Worm (Caenorhabditis elegans): ENCODE measurements around the gene F58H1.7.

F58H1.7 gene

DNA sequence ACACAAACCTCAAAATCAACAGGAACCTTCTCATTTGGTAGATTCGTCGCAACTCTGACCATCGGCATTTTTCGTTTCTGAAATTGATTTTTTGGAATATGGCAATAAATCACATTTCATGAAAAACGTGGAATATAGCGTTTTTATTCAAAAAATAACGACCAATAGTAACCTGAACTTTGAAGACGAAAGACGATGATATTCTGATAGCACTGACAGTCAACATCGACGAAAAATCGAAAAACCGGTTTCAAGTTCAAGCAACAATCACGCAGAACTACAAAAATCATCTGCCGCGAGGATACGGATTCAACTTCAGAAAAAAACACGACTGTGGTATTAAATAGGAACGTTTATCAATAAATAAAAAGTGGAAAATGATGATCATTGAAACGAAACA is 13.6 kb upstream of the F58H1.7 start, which contains the start of gene mif-2:
Gene mif-2 (minus strand): TSS at position 281 of the 400 bp plus-strand sequence.
- TF ChIP-seq pqm-1 (tag; optimal IDR thresholded peaks at IDR 0.05) (no peak), nhr-28 (tag; optimal IDR thresholded peaks at IDR 0.05) (no peak), elt-2 (tag; optimal IDR thresholded peaks at IDR 0.05) (no peak), nhr-11 (tag; optimal IDR thresholded peaks at IDR 0.05) (no peak), nhr-76 (tag; optimal IDR thresholded peaks at IDR 0.05) (no peak)

DNA sequence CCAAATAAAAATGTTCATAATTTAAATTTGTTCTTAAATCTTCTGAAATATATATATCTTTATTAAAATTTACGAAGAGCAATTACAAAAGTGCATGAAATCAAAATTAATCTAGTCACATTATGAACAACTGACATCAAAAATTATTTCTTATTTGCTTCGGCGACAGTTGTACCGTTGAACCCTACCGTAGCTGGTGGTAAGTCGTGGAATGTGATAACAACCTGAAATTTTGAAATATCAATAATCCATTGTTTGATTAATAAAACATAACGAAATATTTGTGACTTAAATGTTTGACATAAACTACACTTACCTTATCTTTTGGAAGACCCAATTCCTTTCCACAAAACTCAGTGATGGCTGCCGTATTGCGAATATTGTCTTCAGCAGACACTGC is 12.1 kb upstream of the F58H1.7 start:
- TF ChIP-seq ceh-28 (tag; optimal IDR thresholded peaks at IDR 0.05), result no peak
- TF ChIP-seq pqm-1 (tag; optimal IDR thresholded peaks at IDR 0.05), result peak; percentile 85
- TF ChIP-seq nhr-77 (tag; optimal IDR thresholded peaks at IDR 0.05), result no peak
- TF ChIP-seq elt-2 (tag; optimal IDR thresholded peaks at IDR 0.05), result peak; percentile 91
- TF ChIP-seq snpc-4 (tag; optimal IDR thresholded peaks at IDR 0.05), result no peak
- peak; percentile 68 for TF ChIP-seq jun-1 (tag; optimal IDR thresholded peaks at IDR 0.05)

DNA sequence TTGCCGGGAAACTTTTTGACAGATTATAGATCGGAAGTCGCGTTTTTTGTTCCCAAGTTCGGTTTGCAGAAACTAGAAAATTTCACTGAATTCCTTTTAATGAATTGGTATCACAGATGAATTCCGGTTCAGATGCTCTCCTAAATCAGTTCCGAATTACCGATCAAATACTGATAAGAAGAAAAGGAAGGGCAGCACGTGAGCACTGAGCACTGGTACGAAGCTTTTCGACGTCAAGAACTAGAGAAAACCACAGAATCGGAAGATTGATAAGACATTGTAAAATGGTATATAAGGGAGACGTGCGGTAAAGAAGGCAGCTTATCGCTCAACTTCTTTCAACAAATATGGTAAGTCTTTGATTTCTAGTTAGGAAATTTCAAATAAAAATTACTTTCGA is 10.6 kb upstream of the F58H1.7 start, which contains the start of gene cpr-1:
Gene cpr-1 (plus strand): TSS at position 319 of the 400 bp plus-strand sequence.
- TF ChIP-seq hmg-11 (tag; optimal IDR thresholded peaks at IDR 0.05) (no peak), R02D3.7 (tag; optimal IDR thresholded peaks at IDR 0.05) (no peak), pha-4 (tag; optimal IDR thresholded peaks at IDR 0.05) (peak; percentile 21), ceh-16 (tag; optimal IDR thresholded peaks at IDR 0.05) (no peak), nhr-67 (tag; optimal IDR thresholded peaks at IDR 0.05) (no peak), jun-1 (tag; optimal IDR thresholded peaks at IDR 0.05) (peak; percentile 71), nhr-23 (tag; optimal IDR thresholded peaks at IDR 0.05) (no peak), fos-1 (tag; optimal IDR thresholded peaks at IDR 0.05) (no peak), elt-2 (tag; optimal IDR thresholded peaks at IDR 0.05) (peak; percentile 99), pqm-1 (tag; optimal IDR thresholded peaks at IDR 0.05) (peak; percentile 86), nhr-12 (tag; optimal IDR thresholded peaks at IDR 0.05) (no peak), eor-1 (tag; optimal IDR thresholded peaks at IDR 0.05) (no peak)

DNA sequence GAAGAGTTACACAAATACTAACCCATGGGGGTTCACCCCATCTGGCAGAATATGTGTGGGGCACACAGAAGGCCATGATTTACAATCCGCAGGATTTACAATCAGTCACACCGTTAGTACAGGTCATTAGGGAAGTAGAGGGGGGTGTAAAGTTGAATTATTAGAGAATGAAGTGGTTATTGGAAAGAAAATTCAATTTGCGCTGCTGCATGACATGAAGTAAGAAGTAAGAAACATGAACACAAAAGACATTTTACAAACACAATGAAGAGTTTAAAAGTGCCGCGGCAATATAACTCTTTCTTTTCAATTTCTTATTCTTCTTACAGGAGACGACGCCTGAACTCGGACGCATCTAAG is 3.8 kb downstream of the F58H1.7 start:
- no peak for TF ChIP-seq ama-1 (optimal IDR thresholded peaks at IDR 0.05)
- no peak for TF ChIP-seq nhr-12 (tag; optimal IDR thresholded peaks at IDR 0.05)
- TF ChIP-seq egl-5 (tag; optimal IDR thresholded peaks at IDR 0.05), result no peak
- TF ChIP-seq mml-1 (tag; optimal IDR thresholded peaks at IDR 0.05), result no peak
- TF ChIP-seq fkh-10 (GFP tag; optimal IDR thresholded peaks at IDR 0.05), result peak; percentile 28
- TF ChIP-seq nhr-77 (tag; optimal IDR thresholded peaks at IDR 0.05), result no peak
- no peak for TF ChIP-seq elt-3 (tag; optimal IDR thresholded peaks at IDR 0.05)

DNA sequence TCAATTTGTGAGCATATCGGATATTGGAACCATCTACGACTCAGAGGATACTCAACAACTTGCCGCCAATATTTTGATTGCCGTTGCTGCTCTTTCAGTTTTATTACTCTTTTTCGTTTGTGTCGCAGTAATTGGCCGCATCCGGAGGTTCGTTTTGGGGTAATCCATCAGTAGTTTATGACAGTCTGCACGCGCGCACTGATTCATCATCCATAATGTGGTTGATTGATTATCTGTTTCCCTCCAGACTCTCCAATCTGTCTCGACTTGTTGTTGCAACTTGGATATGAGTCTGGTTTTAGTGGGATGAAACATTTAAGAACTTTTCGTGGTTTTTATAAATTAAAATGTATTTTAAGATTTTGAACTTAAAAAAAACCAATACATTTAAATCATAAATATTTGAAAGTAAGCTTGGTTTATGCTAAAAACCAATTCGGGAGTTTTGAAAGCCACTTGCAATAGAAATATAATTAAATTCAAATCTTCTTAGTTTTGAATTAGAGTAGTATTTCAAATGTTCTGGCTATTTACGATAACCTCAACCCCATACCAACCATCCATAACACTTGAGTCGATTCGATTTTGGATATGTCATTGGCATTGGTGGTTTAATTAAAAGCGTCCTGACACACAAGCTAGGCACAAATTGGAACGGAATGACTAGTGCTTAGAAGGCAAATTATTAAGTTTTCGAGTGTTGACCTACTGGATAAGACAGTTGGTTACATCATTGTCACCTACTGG is 4.4 kb downstream of the F58H1.7 start:
- no peak for TF ChIP-seq lin-15B (tag; optimal IDR thresholded peaks at IDR 0.05)
- TF ChIP-seq lin-39 (tag; optimal IDR thresholded peaks at IDR 0.05), result peak; percentile 38

DNA sequence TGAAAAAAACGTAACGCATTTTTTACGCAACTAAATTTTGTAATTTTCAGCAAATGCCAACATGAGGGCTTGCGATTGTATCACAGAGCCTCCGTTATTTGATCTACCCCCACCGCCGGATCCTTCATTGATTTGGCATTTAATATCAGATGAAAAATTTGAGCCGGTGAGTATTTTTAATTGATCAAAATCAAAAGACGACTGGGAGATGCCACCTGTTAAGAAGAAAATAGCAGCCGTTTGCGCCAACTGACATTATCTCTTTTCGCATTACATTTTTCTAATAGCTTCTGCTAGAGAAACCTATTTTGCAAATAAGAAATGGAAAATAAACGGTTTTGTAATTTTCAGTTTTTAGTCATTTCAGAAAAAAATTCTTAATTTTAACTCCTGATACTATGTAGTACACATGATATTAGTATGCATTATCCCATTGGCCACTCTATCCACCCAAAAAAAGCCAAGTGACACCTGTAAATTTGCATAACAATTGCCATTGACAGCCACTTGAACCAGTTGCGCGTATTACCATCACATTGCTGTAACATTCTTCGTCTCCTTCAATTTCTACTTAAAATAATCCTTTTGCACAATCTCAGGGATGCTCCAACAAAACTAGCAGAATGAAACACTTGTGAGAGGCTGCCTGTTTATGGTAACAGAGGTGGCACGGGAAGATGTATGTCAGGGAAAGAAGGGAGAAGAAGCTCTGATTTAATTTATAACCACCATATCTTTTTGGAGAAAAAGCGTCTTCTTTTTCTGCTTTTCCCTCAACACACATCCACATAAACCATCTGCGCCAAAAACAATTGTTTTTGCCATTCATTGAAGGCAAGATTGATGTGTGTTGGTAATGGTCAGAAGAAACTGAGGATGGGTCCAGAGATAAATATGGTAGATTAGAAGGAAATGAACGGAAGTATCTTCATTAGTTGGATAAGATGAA is 6.0 kb downstream of the F58H1.7 start, which contains the start of gene F58H1.5:
Gene F58H1.5 (plus strand): TSS at position 51 of the 949 bp plus-strand sequence.
- no peak for TF ChIP-seq zag-1 (tag; optimal IDR thresholded peaks at IDR 0.05)
- peak; percentile 26 for TF ChIP-seq ceh-9 (tag; optimal IDR thresholded peaks at IDR 0.05)
- TF ChIP-seq snpc-4 (tag; optimal IDR thresholded peaks at IDR 0.05), result no peak
- TF ChIP-seq nhr-23 (tag; optimal IDR thresholded peaks at IDR 0.05), result no peak
- no peak for TF ChIP-seq daf-12 (tag; optimal IDR thresholded peaks at IDR 0.05)
- no peak for TF ChIP-seq sea-2 (GFP tag; optimal IDR thresholded peaks at IDR 0.05)
- no peak for TF ChIP-seq lsy-12 (tag; optimal IDR thresholded peaks at IDR 0.05)
